Worm (Caenorhabditis elegans) whole organism, young adult: Measurements from ENCODE around the gene T13C5.2.

Experiments
- B0261.1 ChIP-seq: sonication (generic microtip); optimal IDR thresholded peaks from 2 replicates; lab custom pipeline; 2016; ENCODE audit warnings: mild to moderate bottlenecking, missing genetic modification characterization, moderate library complexity, missing compliant biosample characterization
- F23B12.7 ChIP-seq: sonication (generic microtip); optimal IDR thresholded peaks from 2 replicates; lab custom pipeline; 2017; ENCODE audit warnings: missing genetic modification characterization, mild to moderate bottlenecking, missing compliant biosample characterization, antibody characterized with exemption, moderate library complexity; ENCODE audit not compliant: insufficient read depth
- F39B2.1 ChIP-seq: fragments of 200-800 bp; sonication (Bioruptor generic); IDR thresholded peaks from 2 replicates; pipeline ENCODE4 v1.3.6; 2022; ENCODE audit warnings: missing genetic modification reagents, missing genetic modification characterization, missing compliant biosample characterization
- F49E8.2 ChIP-seq: sonication (generic microtip); optimal IDR thresholded peaks from 3 replicates; lab custom pipeline; 2017; ENCODE audit warnings: missing genetic modification characterization, mild to moderate bottlenecking, missing compliant biosample characterization, antibody characterized with exemption, moderate library complexity; ENCODE audit not compliant: insufficient read depth
- F52B5.7 ChIP-seq: sonication (generic microtip); optimal IDR thresholded peaks from 2 replicates; lab custom pipeline; 2016; ENCODE audit warnings: mild to moderate bottlenecking, missing genetic modification characterization, missing compliant biosample characterization
- F57A8.1 ChIP-seq: fragments of 200-800 bp; sonication (Bioruptor generic); optimal IDR thresholded peaks from 2 replicates; lab custom pipeline; 2018; ENCODE audit warnings: mild to moderate bottlenecking, missing genetic modification characterization, moderate library complexity, missing compliant biosample characterization
- K12H6.12 ChIP-seq: fragments of 200-800 bp; sonication (Bioruptor generic); optimal IDR thresholded peaks from 2 replicates; lab custom pipeline; 2018; ENCODE audit warnings: mild to moderate bottlenecking, missing genetic modification characterization, missing compliant biosample characterization
- T07F8.4 ChIP-seq: sonication (generic microtip); optimal IDR thresholded peaks from 2 replicates; lab custom pipeline; 2016; ENCODE audit warnings: mild to moderate bottlenecking, missing genetic modification characterization, moderate library complexity, missing compliant biosample characterization
- T26A5.8 ChIP-seq: sonication (generic microtip); optimal IDR thresholded peaks from 2 replicates; lab custom pipeline; 2016; ENCODE audit warnings: missing genetic modification characterization, missing compliant biosample characterization
- Y67H2A.10 ChIP-seq: fragments of 200-800 bp; sonication (Bioruptor generic); conservative IDR thresholded peaks from 2 replicates; pipeline ENCODE4 v1.3.6; 2022; ENCODE audit warnings: missing genetic modification reagents, missing genetic modification characterization, missing compliant biosample characterization
- Y95B8A.8 ChIP-seq: fragments of 200-800 bp; sonication (Bioruptor generic); IDR thresholded peaks from 2 replicates; pipeline ENCODE4 v1.3.6; 2022; ENCODE audit warnings: missing genetic modification reagents, missing genetic modification characterization, missing compliant biosample characterization
- ZK185.1 ChIP-seq: sonication (generic microtip); optimal IDR thresholded peaks from 2 replicates; lab custom pipeline; 2016; ENCODE audit warnings: mild to moderate bottlenecking, missing genetic modification characterization, missing compliant biosample characterization; ENCODE audit not compliant: poor library complexity, severe bottlenecking
- atf-7 ChIP-seq: sonication (generic microtip); optimal IDR thresholded peaks from 2 replicates; lab custom pipeline; 2017; ENCODE audit warnings: mild to moderate bottlenecking, missing genetic modification characterization, missing compliant biosample characterization
- attf-3 ChIP-seq: fragments of 200-800 bp; sonication (Bioruptor generic); conservative IDR thresholded peaks from 2 replicates; pipeline ENCODE4 v1.3.6; 2022; ENCODE audit warnings: missing genetic modification reagents, missing genetic modification characterization, missing compliant biosample characterization
- attf-6 ChIP-seq: fragments of 200-800 bp; sonication (Bioruptor generic); IDR thresholded peaks from 2 replicates; pipeline ENCODE4 v1.3.6; 2022; ENCODE audit warnings: missing genetic modification reagents, missing genetic modification characterization, missing compliant biosample characterization
- bed-1 ChIP-seq: fragments of 200-800 bp; sonication (Bioruptor generic); IDR thresholded peaks from 2 replicates; pipeline ENCODE4 v1.3.6; 2022; ENCODE audit warnings: missing genetic modification reagents, missing genetic modification characterization, missing compliant biosample characterization
- ccch-3 ChIP-seq: fragments of 200-800 bp; sonication (Bioruptor generic); optimal IDR thresholded peaks from 2 replicates; lab custom pipeline; 2018; ENCODE audit warnings: mild to moderate bottlenecking, missing genetic modification characterization, missing compliant biosample characterization
- ceh-27 ChIP-seq: fragments of 200-800 bp; sonication (Bioruptor generic); optimal IDR thresholded peaks from 2 replicates; lab custom pipeline; 2018; ENCODE audit warnings: mild to moderate bottlenecking, missing genetic modification characterization, moderate library complexity, missing compliant biosample characterization
- ceh-40 ChIP-seq: fragments of 200-800 bp; sonication (Bioruptor generic); IDR thresholded peaks from 2 replicates; pipeline ENCODE4 v1.3.6; 2022; ENCODE audit warnings: missing genetic modification characterization, missing compliant biosample characterization
- ceh-58 ChIP-seq: fragments of 200-800 bp; sonication (Bioruptor generic); IDR thresholded peaks from 2 replicates; pipeline ENCODE4 v1.3.6; 2022; ENCODE audit warnings: missing genetic modification characterization, missing compliant biosample characterization
- ceh-91 ChIP-seq: fragments of 200-800 bp; sonication (Bioruptor generic); IDR thresholded peaks from 2 replicates; pipeline ENCODE4 v1.3.6; 2022; ENCODE audit warnings: missing genetic modification reagents, missing genetic modification characterization, missing compliant biosample characterization
- egrh-3 ChIP-seq: fragments of 200-800 bp; sonication (Bioruptor generic); IDR thresholded peaks from 2 replicates; pipeline ENCODE4 v1.3.6; 2022; ENCODE audit warnings: missing genetic modification reagents, missing genetic modification characterization, missing compliant biosample characterization
- fkh-3 ChIP-seq: sonication (generic microtip); optimal IDR thresholded peaks from 2 replicates; lab custom pipeline; 2016; ENCODE audit warnings: mild to moderate bottlenecking, missing genetic modification characterization, missing compliant biosample characterization
- gei-17 ChIP-seq: fragments of 200-800 bp; sonication (Bioruptor generic); optimal IDR thresholded peaks from 2 replicates; lab custom pipeline; 2018; ENCODE audit warnings: mild to moderate bottlenecking, missing genetic modification characterization, missing compliant biosample characterization
- hmg-20 ChIP-seq: fragments of 200-800 bp; sonication (Bioruptor generic); IDR thresholded peaks from 2 replicates; pipeline ENCODE4 v1.3.6; 2022; ENCODE audit warnings: missing genetic modification reagents, missing genetic modification characterization, missing compliant biosample characterization
- hsf-1 ChIP-seq: fragments of 200-800 bp; sonication (Bioruptor generic); IDR thresholded peaks from 2 replicates; pipeline ENCODE4 v1.3.6; 2022; ENCODE audit warnings: missing genetic modification reagents, missing genetic modification characterization, missing compliant biosample characterization
- madf-8 ChIP-seq: fragments of 200-800 bp; sonication (Bioruptor generic); conservative IDR thresholded peaks from 2 replicates; pipeline ENCODE4 v1.3.6; 2022; ENCODE audit warnings: missing genetic modification reagents, missing genetic modification characterization, missing compliant biosample characterization
- mel-28 ChIP-seq: sonication (generic microtip); optimal IDR thresholded peaks from 2 replicates; lab custom pipeline; 2016; ENCODE audit warnings: borderline replicate concordance, mild to moderate bottlenecking, missing genetic modification characterization, missing compliant biosample characterization
- mes-4 ChIP-seq: sonication (generic microtip); optimal IDR thresholded peaks from 2 replicates; lab custom pipeline; 2016; ENCODE audit warnings: missing genotype, missing genetic modification characterization, missing compliant biosample characterization
- nfya-2 ChIP-seq: fragments of 200-800 bp; sonication (Bioruptor generic); IDR thresholded peaks from 2 replicates; pipeline ENCODE4 v1.3.6; 2022; ENCODE audit warnings: missing genetic modification reagents, missing genetic modification characterization, missing compliant biosample characterization
- nhr-120 ChIP-seq: fragments of 200-800 bp; sonication (Bioruptor generic); IDR thresholded peaks from 2 replicates; pipeline ENCODE4 v1.3.6; 2022; ENCODE audit warnings: missing genetic modification characterization, missing compliant biosample characterization
- nhr-179 ChIP-seq: sonication (generic microtip); optimal IDR thresholded peaks from 2 replicates; lab custom pipeline; 2016; ENCODE audit warnings: mild to moderate bottlenecking, missing genetic modification characterization, missing compliant biosample characterization
- pha-4 ChIP-seq: fragments of 150-350 bp; sonication (generic microtip); optimal IDR thresholded peaks from 2 replicates; lab custom pipeline; 2014; ENCODE audit warnings: missing biosample characterization, missing genetic modification reagents, missing genetic modification characterization
- rpc-1 ChIP-seq, 2 experiments: fragments of 150-350 bp in 1 of 2; sonication (generic microtip) in 1 of 2; optimal IDR thresholded peaks; 2 replicates each; lab custom pipeline; 2014 to 2018; ENCODE audit warnings: missing biosample characterization in 1 of 2, missing genetic modification characterization in 1 of 2, missing genetic modification reagents in 1 of 2, missing genotype in 1 of 2
- snpc-3.4 ChIP-seq: sonication (generic microtip); optimal IDR thresholded peaks from 2 replicates; lab custom pipeline; 2017; ENCODE audit warnings: missing genetic modification characterization, mild to moderate bottlenecking, missing compliant biosample characterization, antibody characterized with exemption, moderate library complexity, missing genotype, missing genetic modification reagents
- sptf-2 ChIP-seq: fragments of 200-800 bp; sonication (Bioruptor generic); optimal IDR thresholded peaks from 2 replicates; lab custom pipeline; 2018; ENCODE audit warnings: mild to moderate bottlenecking, missing genetic modification characterization, missing compliant biosample characterization
- tbp1 ChIP-seq: fragments of 200-800 bp; sonication (Bioruptor generic); optimal IDR thresholded peaks from 2 replicates; lab custom pipeline; 2018; ENCODE audit warnings: mild to moderate bottlenecking, missing genetic modification characterization, missing compliant biosample characterization
- tbx-9 ChIP-seq: sonication (generic microtip); optimal IDR thresholded peaks from 2 replicates; lab custom pipeline; 2016; ENCODE audit warnings: borderline replicate concordance, missing genetic modification characterization, inconsistent platforms, missing compliant biosample characterization
- tlf-1 ChIP-seq: fragments of 200-800 bp; sonication (Bioruptor generic); optimal IDR thresholded peaks from 2 replicates; lab custom pipeline; 2018; ENCODE audit warnings: mild to moderate bottlenecking, missing genetic modification characterization, missing compliant biosample characterization
- unc-130 ChIP-seq: sonication (generic microtip); optimal IDR thresholded peaks from 2 replicates; lab custom pipeline; 2016; ENCODE audit warnings: missing genetic modification reagents, missing genetic modification characterization, missing compliant biosample characterization
- unc-62 ChIP-seq: fragments of 150-350 bp; optimal IDR thresholded peaks from 2 replicates; lab custom pipeline; 2014; ENCODE audit warnings: missing biosample characterization, missing genetic modification reagents, missing genetic modification characterization
- ztf-25 ChIP-seq: fragments of 200-800 bp; sonication (Bioruptor generic); IDR thresholded peaks from 2 replicates; pipeline ENCODE4 v1.3.6; 2022; ENCODE audit warnings: missing genetic modification reagents, missing genetic modification characterization, missing compliant biosample characterization
- ztf-28 ChIP-seq: fragments of 200-800 bp; sonication (Bioruptor generic); IDR thresholded peaks from 2 replicates; pipeline ENCODE4 v1.3.6; 2022; ENCODE audit warnings: missing genetic modification reagents, missing genetic modification characterization, missing compliant biosample characterization

T13C5.2 gene

DNA sequence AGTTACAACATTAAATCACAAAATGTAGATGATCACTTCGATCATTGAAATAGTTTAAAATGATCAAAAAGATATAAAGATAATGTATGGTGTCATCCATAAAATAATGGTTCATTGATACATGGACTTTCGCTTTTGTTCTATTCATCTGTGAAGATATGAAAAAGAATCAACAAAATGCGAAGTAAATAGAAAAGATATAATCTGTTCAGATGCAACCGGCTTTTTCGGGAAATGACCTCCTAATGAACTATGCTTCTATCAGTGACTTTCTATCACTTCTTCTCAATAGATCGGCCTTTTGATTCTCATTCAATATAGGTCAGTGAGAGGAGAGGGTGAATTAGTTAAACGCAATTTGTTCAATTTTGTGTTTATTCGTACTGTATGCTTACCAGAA, 5.8 kb upstream of the T13C5.2 start:
- TF ChIP-seq mes-4 (tag; lab: Kevin White, UChicago): no peak
- TF ChIP-seq Y67H2A.10: no peak
- TF ChIP-seq ztf-25 (GFP tag; lab: Robert Waterston, UW): no peak
- TF ChIP-seq T07F8.4: no peak
- TF ChIP-seq fkh-3 (tag; lab: Kevin White, UChicago): no peak
- TF ChIP-seq ztf-28: no peak
- TF ChIP-seq attf-6 (GFP tag; lab: Robert Waterston, UW): no peak
- no peak for TF ChIP-seq sptf-2
- no peak for TF ChIP-seq ZK185.1 (tag; lab: Kevin White, UChicago)

DNA sequence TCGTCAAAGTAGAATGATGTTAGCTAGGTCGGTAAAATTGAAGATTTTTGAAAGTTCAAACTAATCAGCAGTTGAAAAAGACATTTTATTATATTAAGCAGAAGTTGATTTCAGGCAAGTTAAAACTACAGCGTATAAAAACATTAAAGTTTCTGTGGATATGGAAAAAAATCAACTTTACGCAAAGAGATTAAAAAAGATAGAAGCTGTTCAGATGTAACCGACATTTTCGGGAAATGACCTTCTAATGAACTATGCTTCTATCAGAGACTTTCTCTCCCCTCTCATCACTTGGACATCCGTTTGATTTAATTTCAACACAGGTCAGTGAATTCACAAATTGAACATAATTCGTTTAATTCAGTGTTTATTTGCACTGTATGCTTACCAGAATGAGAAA, 4.5 kb upstream of the T13C5.2 start, which contains the start of gene T13C5.7:
Gene T13C5.7 (plus strand): TSS at position 301 of the 400 bp plus-strand sequence.
- TF ChIP-seq F23B12.7: no peak
- no peak for TF ChIP-seq tlf-1 (GFP tag; lab: Kevin White, UChicago)
- TF ChIP-seq ceh-58 (GFP tag; lab: Robert Waterston, UW): no peak
- TF ChIP-seq hmg-20: no peak
- no peak for TF ChIP-seq unc-130 (GFP tag; lab: Kevin White, UChicago)

DNA sequence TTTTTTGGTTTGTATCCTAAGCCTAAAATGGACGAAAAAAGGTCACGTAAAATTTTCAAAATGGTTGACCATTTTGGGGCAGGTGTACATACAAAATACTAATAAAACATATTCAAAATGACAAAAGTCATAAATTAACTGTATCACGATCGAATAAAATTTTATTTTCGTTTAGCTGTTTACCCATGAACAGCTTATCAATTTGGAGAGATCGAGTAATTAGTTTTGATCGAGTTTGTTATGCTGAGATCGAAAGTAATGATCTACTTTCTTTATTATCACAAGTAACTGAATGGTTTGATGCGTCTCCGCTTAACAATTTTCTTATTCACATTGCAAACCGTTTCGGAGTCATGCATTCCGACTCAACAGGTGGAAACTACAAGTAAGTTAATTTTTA, 3.0 kb downstream of the T13C5.2 start, which contains the start of gene T13C5.10:
Gene T13C5.10 (plus strand): TSS at position 301 of the 400 bp plus-strand sequence.
- TF ChIP-seq Y95B8A.8: no peak
- TF ChIP-seq F49E8.2: no peak
- TF ChIP-seq hsf-1 (GFP tag; lab: Robert Waterston, UW): no peak
- no peak for TF ChIP-seq ztf-25 (GFP tag; lab: Robert Waterston, UW)
- TF ChIP-seq fkh-3 (tag; lab: Kevin White, UChicago): no peak
- no peak for TF ChIP-seq attf-3
- TF ChIP-seq T26A5.8 (tag; lab: Kevin White, UChicago): no peak
- TF ChIP-seq tbp1 (GFP tag; lab: Kevin White, UChicago): no peak

DNA sequence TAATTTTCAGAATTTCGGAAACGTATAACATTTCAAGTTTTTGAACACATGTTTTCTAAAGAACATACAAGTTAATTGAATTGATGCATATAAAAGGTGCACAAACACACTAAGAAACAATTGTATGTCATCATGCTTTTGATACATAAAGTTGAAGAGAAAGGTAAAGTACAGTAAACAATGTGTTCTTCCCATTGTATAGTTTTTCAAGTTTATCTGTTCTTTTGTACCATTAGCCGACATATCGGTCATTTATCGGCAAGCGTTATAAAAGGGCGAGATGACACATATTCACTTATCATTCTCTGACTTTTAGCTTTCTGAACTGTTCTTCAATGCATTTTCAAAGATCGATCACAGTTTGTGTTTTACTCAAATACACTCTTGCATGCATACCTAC, 5.1 kb downstream of the T13C5.2 start, which contains the start of gene T13C5.9:
Gene T13C5.9 (plus strand): TSS at position 301 of the 400 bp plus-strand sequence.
- TF ChIP-seq ceh-40 (GFP tag; lab: Robert Waterston, UW): no peak
- TF ChIP-seq bed-1 (GFP tag; lab: Robert Waterston, UW): no peak
- no peak for TF ChIP-seq madf-8 (GFP tag; lab: Robert Waterston, UW)
- no peak for TF ChIP-seq tlf-1 (GFP tag; lab: Kevin White, UChicago)
- TF ChIP-seq pha-4: no peak
- no peak for TF ChIP-seq K12H6.12 (tag; lab: Kevin White, UChicago)
- TF ChIP-seq atf-7 (tag; lab: Kevin White, UChicago): no peak
- no peak for TF ChIP-seq F52B5.7
- no peak for TF ChIP-seq tbx-9 (tag; lab: Kevin White, UChicago)
- TF ChIP-seq nhr-179: no peak
- TF ChIP-seq ccch-3: no peak
- TF ChIP-seq nfya-2 (GFP tag; lab: Robert Waterston, UW): no peak
- no peak for TF ChIP-seq ceh-27 (GFP tag; lab: Kevin White, UChicago)

DNA sequence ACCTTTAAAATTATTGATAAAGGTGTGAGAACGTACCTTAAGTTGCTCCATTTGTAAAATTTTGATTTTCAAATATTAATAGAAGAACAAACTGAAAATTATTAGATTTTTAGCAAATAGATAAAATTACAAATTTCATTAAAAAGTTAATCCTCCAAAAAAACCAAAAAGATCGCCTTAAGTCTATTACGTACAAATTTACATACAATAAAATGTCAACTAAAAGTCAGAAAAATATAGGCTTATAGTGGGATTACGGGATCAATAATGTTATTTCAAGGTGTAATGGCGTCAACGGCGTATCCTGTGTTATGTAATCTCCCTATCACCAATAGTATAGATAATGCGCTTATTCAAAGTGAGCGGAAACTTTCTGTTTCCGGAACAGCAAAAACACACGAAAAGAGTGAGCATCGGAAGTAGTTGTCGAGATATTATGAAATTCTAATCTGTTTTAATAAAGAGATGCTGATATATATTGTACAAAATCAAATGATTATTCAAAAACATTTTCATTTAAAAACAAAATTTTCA, 9.4 kb downstream of the T13C5.2 start, which contains the start of gene ceh-54:
Gene ceh-54 (minus strand): TSS at position 51 of the 534 bp plus-strand sequence.
- TF ChIP-seq mel-28 (tag; lab: Kevin White, UChicago): no peak
- no peak for TF ChIP-seq snpc-3.4 (tag; lab: Kevin White, UChicago)
- no peak for TF ChIP-seq unc-62
- no peak for TF ChIP-seq B0261.1
- TF ChIP-seq ceh-91 (GFP tag; lab: Robert Waterston, UW): no peak
- TF ChIP-seq ceh-40 (GFP tag; lab: Robert Waterston, UW): no peak
- TF ChIP-seq F57A8.1 (GFP tag; lab: Kevin White, UChicago): no peak
- no peak for TF ChIP-seq K12H6.12 (tag; lab: Kevin White, UChicago)
- TF ChIP-seq F39B2.1 (GFP tag; lab: Robert Waterston, UW): no peak
- no peak for TF ChIP-seq hmg-20
- no peak for TF ChIP-seq rpc-1 (optimal IDR thresholded peaks at IDR 0.05; lab: Kevin White, UChicago)
- TF ChIP-seq rpc-1 (tag; optimal IDR thresholded peaks at IDR 0.05; lab: Kevin White, UChicago): no peak
- no peak for TF ChIP-seq fkh-3 (tag; lab: Kevin White, UChicago)
- TF ChIP-seq gei-17 (GFP tag; lab: Kevin White, UChicago): no peak
- no peak for TF ChIP-seq nhr-120 (GFP tag; lab: Robert Waterston, UW)
- TF ChIP-seq egrh-3 (GFP tag; lab: Robert Waterston, UW): no peak
